Fruit fly (Drosophila melanogaster) whole organism, adult: ENCODE results near the gene Adsl.

Experiments
- CG11617 ChIP-seq: fragments of 200-800 bp; sonication (Bioruptor generic); optimal IDR thresholded peaks from 2 replicates; lab custom pipeline; 2017; ENCODE audit warnings: mild to moderate bottlenecking, missing biosample characterization, missing genetic modification reagents, missing genetic modification characterization
- CG12768 ChIP-seq: fragments of 200-800 bp; sonication (Bioruptor generic); optimal IDR thresholded peaks from 2 replicates; lab custom pipeline; 2017; ENCODE audit warnings: missing biosample characterization, missing genetic modification characterization, mild to moderate bottlenecking, moderate library complexity, missing genetic modification reagents
- CG14711 ChIP-seq: fragments of 200-800 bp; sonication (Bioruptor generic); optimal IDR thresholded peaks from 2 replicates; lab custom pipeline; 2018; ENCODE audit warnings: missing biosample characterization, mild to moderate bottlenecking, missing genetic modification characterization, moderate library complexity
- CG1620 ChIP-seq: fragments of 200-800 bp; sonication (Bioruptor generic); optimal IDR thresholded peaks from 2 replicates; lab custom pipeline; 2016; ENCODE audit warnings: missing biosample characterization, missing genetic modification characterization
- CG33017 ChIP-seq: fragments of 200-800 bp; sonication (Bioruptor generic); optimal IDR thresholded peaks from 2 replicates; lab custom pipeline; 2018; ENCODE audit warnings: missing biosample characterization, mild to moderate bottlenecking, missing genetic modification characterization, moderate library complexity
- CG5204 ChIP-seq: fragments of 200-800 bp; sonication (Bioruptor generic); optimal IDR thresholded peaks from 2 replicates; lab custom pipeline; 2016; ENCODE audit warnings: missing biosample characterization, missing genetic modification characterization
- CG7045 ChIP-seq: fragments of 200-800 bp; sonication (Bioruptor generic); optimal IDR thresholded peaks from 2 replicates; lab custom pipeline; 2017; ENCODE audit warnings: missing biosample characterization, mild to moderate bottlenecking, missing genetic modification characterization
- CG7101 ChIP-seq: fragments of 200-800 bp; sonication (Bioruptor generic); optimal IDR thresholded peaks from 2 replicates; lab custom pipeline; 2018; ENCODE audit warnings: missing biosample characterization, mild to moderate bottlenecking, missing genetic modification characterization, moderate library complexity
- Clk ChIP-seq: fragments of 200-800 bp; sonication (Bioruptor generic); optimal IDR thresholded peaks from 2 replicates; lab custom pipeline; 2017; ENCODE audit warnings: missing biosample characterization, missing genetic modification characterization
- Crg-1 ChIP-seq: fragments of 200-800 bp; sonication (Bioruptor generic); optimal IDR thresholded peaks from 2 replicates; lab custom pipeline; 2016; ENCODE audit warnings: missing biosample characterization, missing genetic modification characterization
- Hr96 ChIP-seq: fragments of 200-800 bp; sonication (Bioruptor generic); optimal IDR thresholded peaks from 2 replicates; lab custom pipeline; 2016; ENCODE audit warnings: missing biosample characterization, missing genetic modification characterization
- Mnt ChIP-seq: fragments of 200-800 bp; sonication (Bioruptor generic); optimal IDR thresholded peaks from 2 replicates; lab custom pipeline; 2016; ENCODE audit warnings: missing biosample characterization, mild to moderate bottlenecking, missing genetic modification characterization
- bab1 ChIP-seq: fragments of 200-800 bp; sonication (Bioruptor generic); optimal IDR thresholded peaks from 3 replicates; lab custom pipeline; 2019; ENCODE audit warnings: missing biosample characterization, mild to moderate bottlenecking, missing genetic modification characterization, moderate library complexity
- cic ChIP-seq: fragments of 200-800 bp; sonication (Bioruptor generic); optimal IDR thresholded peaks from 2 replicates; lab custom pipeline; 2017; ENCODE audit warnings: missing biosample characterization, mild to moderate bottlenecking, missing genetic modification characterization, moderate library complexity
- cnc ChIP-seq, 2 experiments: fragments of >200 bp; optimal IDR thresholded peaks; 2 replicates each; lab custom pipeline; 2017
- kay ChIP-seq: fragments of 200-800 bp; sonication (Bioruptor generic); peaks from one replicate; lab custom pipeline; 2016; ENCODE audit warnings: missing biosample characterization, missing genetic modification characterization, borderline replicate concordance
- ovo ChIP-seq: fragments of 200-800 bp; sonication (Bioruptor generic); optimal IDR thresholded peaks from 2 replicates; lab custom pipeline; 2016; ENCODE audit warnings: missing biosample characterization, missing genetic modification characterization
- pad ChIP-seq: fragments of 200-800 bp; sonication (Bioruptor generic); optimal IDR thresholded peaks from 3 replicates; lab custom pipeline; 2017; ENCODE audit warnings: missing biosample characterization, missing genetic modification characterization, mild to moderate bottlenecking, moderate library complexity, missing genetic modification reagents
- tj ChIP-seq: fragments of 200-800 bp; sonication (Bioruptor generic); optimal IDR thresholded peaks from 3 replicates; lab custom pipeline; 2017; ENCODE audit warnings: missing biosample characterization, mild to moderate bottlenecking, missing genetic modification characterization, moderate library complexity
- toe ChIP-seq: fragments of 200-800 bp; sonication (Bioruptor generic); optimal IDR thresholded peaks from 2 replicates; lab custom pipeline; 2016; ENCODE audit warnings: missing biosample characterization, missing genetic modification characterization

Gene Adsl

dm6 chr3R:17062705-17063104 is 41.8 kb upstream of the Adsl start:
- TF ChIP-seq toe (GFP tag; lab: Kevin White, UChicago) = no peak
- TF ChIP-seq kay (GFP tag; lab: Kevin White, UChicago) = no peak
- TF ChIP-seq tj (GFP tag; lab: Kevin White, UChicago) = peak; percentile 36
- no peak for TF ChIP-seq cnc (optimal IDR thresholded peaks at IDR 0.05; lab: Kevin White, UChicago)
- TF ChIP-seq Crg-1 (GFP tag; lab: Kevin White, UChicago) = no peak
- peak; percentile 14 for TF ChIP-seq CG12768 (GFP tag; lab: Kevin White, UChicago)

dm6 chr3R:17061736-17062371 is 40.9 kb upstream of the Adsl start:
- TF ChIP-seq Hr96 (GFP tag; lab: Kevin White, UChicago) = no peak
- TF ChIP-seq CG7101 (tag; lab: Kevin White, UChicago) = no peak
- TF ChIP-seq cnc (optimal IDR thresholded peaks at IDR 0.05; lab: Kevin White, UChicago) = no peak
- no peak for TF ChIP-seq kay (GFP tag; lab: Kevin White, UChicago)
- no peak for TF ChIP-seq Mnt
- no peak for TF ChIP-seq Crg-1 (GFP tag; lab: Kevin White, UChicago)
- no peak for TF ChIP-seq CG14711
- no peak for TF ChIP-seq toe (GFP tag; lab: Kevin White, UChicago)
- TF ChIP-seq CG33017 (tag; lab: Kevin White, UChicago) = no peak
- TF ChIP-seq Clk (GFP tag; lab: Kevin White, UChicago) = no peak
- no peak for TF ChIP-seq CG12768 (GFP tag; lab: Kevin White, UChicago)
- no peak for TF ChIP-seq ovo
- no peak for TF ChIP-seq CG1620
- TF ChIP-seq cic (GFP tag; lab: Kevin White, UChicago) = no peak
- no peak for TF ChIP-seq CG11617 (GFP tag; lab: Kevin White, UChicago)

dm6 chr3R:17060809-17061394 is 40.0 kb upstream of the Adsl start:
- peak; percentile 85 for TF ChIP-seq cic (GFP tag; lab: Kevin White, UChicago)
- no peak for TF ChIP-seq toe (GFP tag; lab: Kevin White, UChicago)
- no peak for TF ChIP-seq CG14711
- no peak for TF ChIP-seq CG5204 (GFP tag; lab: Kevin White, UChicago)
- no peak for TF ChIP-seq CG7101 (tag; lab: Kevin White, UChicago)
- TF ChIP-seq Mnt = peak; percentile 64

dm6 chr3R:17060244-17060664 is 39.3 kb upstream of the Adsl start:
- TF ChIP-seq CG7045 (GFP tag; lab: Kevin White, UChicago) = peak; percentile 46
- peak; percentile 74 for TF ChIP-seq CG5204 (GFP tag; lab: Kevin White, UChicago)
- TF ChIP-seq kay (GFP tag; lab: Kevin White, UChicago) = peak; percentile 68
- no peak for TF ChIP-seq Mnt
- TF ChIP-seq cnc (optimal IDR thresholded peaks at IDR 0.05; lab: Kevin White, UChicago) = no peak
- TF ChIP-seq toe (GFP tag; lab: Kevin White, UChicago) = peak; percentile 12
- TF ChIP-seq CG11617 (GFP tag; lab: Kevin White, UChicago) = peak; percentile 51
- peak; percentile 25 for TF ChIP-seq CG7101 (tag; lab: Kevin White, UChicago)
- no peak for TF ChIP-seq CG33017 (tag; lab: Kevin White, UChicago)
- TF ChIP-seq CG1620 = no peak
- TF ChIP-seq bab1 (GFP tag; lab: Kevin White, UChicago) = no peak
- TF ChIP-seq cic (GFP tag; lab: Kevin White, UChicago) = no peak
- TF ChIP-seq Hr96 (GFP tag; lab: Kevin White, UChicago) = peak; percentile 42

- no peak for TF ChIP-seq tj (GFP tag; lab: Kevin White, UChicago)
- no peak for TF ChIP-seq CG33017 (tag; lab: Kevin White, UChicago)
- no peak for TF ChIP-seq pad (GFP tag; lab: Kevin White, UChicago)
- no peak for TF ChIP-seq bab1 (GFP tag; lab: Kevin White, UChicago)
- TF ChIP-seq cic (GFP tag; lab: Kevin White, UChicago) = no peak
- TF ChIP-seq CG14711 = no peak
- peak; percentile 4 to 56 for TF ChIP-seq cnc (optimal IDR thresholded peaks at IDR 0.05; lab: Kevin White, UChicago)
- no peak for TF ChIP-seq CG12768 (GFP tag; lab: Kevin White, UChicago)
- TF ChIP-seq CG7101 (tag; lab: Kevin White, UChicago) = no peak
- no peak for TF ChIP-seq CG1620
- peak; percentile 69 for TF ChIP-seq Mnt
- no peak for TF ChIP-seq Hr96 (GFP tag; lab: Kevin White, UChicago)
- TF ChIP-seq Crg-1 (GFP tag; lab: Kevin White, UChicago) = no peak
- TF ChIP-seq CG7045 (GFP tag; lab: Kevin White, UChicago) = no peak
- TF ChIP-seq CG5204 (GFP tag; lab: Kevin White, UChicago) = no peak
- no peak for TF ChIP-seq CG11617 (GFP tag; lab: Kevin White, UChicago)
- no peak for TF ChIP-seq Clk (GFP tag; lab: Kevin White, UChicago)
These were observed 38.9 kb upstream of the Adsl start for dm6 chr3R:17059811-17060169.

dm6 chr3R:17059100-17059810 is 38.3 kb upstream of the Adsl start:
- no peak for TF ChIP-seq ovo
- peak; percentile 58 for TF ChIP-seq cic (GFP tag; lab: Kevin White, UChicago)
- peak; percentile 78 for TF ChIP-seq Mnt
- no peak for TF ChIP-seq Clk (GFP tag; lab: Kevin White, UChicago)
- TF ChIP-seq CG1620 = no peak
- TF ChIP-seq CG7045 (GFP tag; lab: Kevin White, UChicago) = no peak
- TF ChIP-seq bab1 (GFP tag; lab: Kevin White, UChicago) = no peak
- no peak for TF ChIP-seq CG14711
- TF ChIP-seq toe (GFP tag; lab: Kevin White, UChicago) = peak; percentile 33
- peak; percentile 28 for TF ChIP-seq Crg-1 (GFP tag; lab: Kevin White, UChicago)
- no peak for TF ChIP-seq kay (GFP tag; lab: Kevin White, UChicago)
- no peak for TF ChIP-seq Hr96 (GFP tag; lab: Kevin White, UChicago)
- TF ChIP-seq CG11617 (GFP tag; lab: Kevin White, UChicago) = peak; percentile 56
- TF ChIP-seq CG5204 (GFP tag; lab: Kevin White, UChicago) = peak; percentile 52
- TF ChIP-seq CG33017 (tag; lab: Kevin White, UChicago) = peak; percentile 4
- peak; percentile 34 for TF ChIP-seq CG7101 (tag; lab: Kevin White, UChicago)
- peak; percentile 1 for TF ChIP-seq pad (GFP tag; lab: Kevin White, UChicago)
- no peak for TF ChIP-seq cnc (optimal IDR thresholded peaks at IDR 0.05; lab: Kevin White, UChicago)
- TF ChIP-seq tj (GFP tag; lab: Kevin White, UChicago) = peak; percentile 68
- TF ChIP-seq CG12768 (GFP tag; lab: Kevin White, UChicago) = peak; percentile 57
